Fruit fly (Drosophila melanogaster) whole organism, prepupa: ENCODE measurements around the gene CG7600.
A peak's percentile ranks its signal among the peaks of the same experiment; 100 is the strongest.

Source experiments
- Blimp-1 ChIP-seq: fragments of 200-800 bp; sonication (Bioruptor generic); optimal IDR thresholded peaks from 3 replicates; lab custom pipeline; 2017; ENCODE audit warnings: missing biosample characterization, missing genetic modification characterization, mild to moderate bottlenecking, moderate library complexity, missing genetic modification reagents
- CG10631 ChIP-seq: fragments of 200-800 bp; sonication (Bioruptor generic); optimal IDR thresholded peaks from 2 replicates; lab custom pipeline; 2016; ENCODE audit warnings: missing biosample characterization, missing genetic modification characterization
- CG10669 ChIP-seq: fragments of 200-800 bp; sonication (Bioruptor generic); optimal IDR thresholded peaks from 3 replicates; lab custom pipeline; 2018; ENCODE audit warnings: missing biosample characterization, mild to moderate bottlenecking, missing genetic modification characterization, moderate library complexity
- CG11762 ChIP-seq: fragments of 200-800 bp; sonication (Bioruptor generic); optimal IDR thresholded peaks from 3 replicates; lab custom pipeline; 2016; ENCODE audit warnings: missing biosample characterization, missing genetic modification characterization; ENCODE audit not compliant: insufficient read depth
- CG11902 ChIP-seq: fragments of 200-800 bp; sonication (Bioruptor generic); optimal IDR thresholded peaks from 3 replicates; lab custom pipeline; 2016; ENCODE audit warnings: missing biosample characterization, missing genetic modification characterization
- CG15336 ChIP-seq: fragments of 200-800 bp; sonication (Bioruptor generic); IDR thresholded peaks from 2 replicates; pipeline ENCODE4 v1.3.6; 2022; ENCODE audit warnings: missing biosample characterization, missing genetic modification characterization
- CG1621 ChIP-seq: fragments of 200-800 bp; sonication (Bioruptor generic); optimal IDR thresholded peaks from 3 replicates; lab custom pipeline; 2018; ENCODE audit warnings: missing biosample characterization, mild to moderate bottlenecking, missing genetic modification characterization
- CG16779 ChIP-seq: fragments of 200-800 bp; sonication (Bioruptor generic); optimal IDR thresholded peaks from 3 replicates; lab custom pipeline; 2017; ENCODE audit warnings: missing biosample characterization, mild to moderate bottlenecking, missing genetic modification characterization
- CG3032 ChIP-seq: fragments of 200-800 bp; optimal IDR thresholded peaks from 2 replicates; lab custom pipeline; 2019; ENCODE audit warnings: missing biosample characterization, mild to moderate bottlenecking, missing genetic modification characterization, moderate library complexity
- CG31627 ChIP-seq: fragments of 200-800 bp; sonication (Bioruptor generic); optimal IDR thresholded peaks from 3 replicates; lab custom pipeline; 2016; ENCODE audit warnings: missing biosample characterization, missing genetic modification characterization
- CG32006 ChIP-seq: fragments of 200-800 bp; sonication (Bioruptor generic); optimal IDR thresholded peaks from 3 replicates; lab custom pipeline; 2017; ENCODE audit warnings: missing biosample characterization, mild to moderate bottlenecking, missing genetic modification characterization
- CG34406 ChIP-seq: fragments of 200-800 bp; sonication (Bioruptor generic); optimal IDR thresholded peaks from 3 replicates; lab custom pipeline; 2016; ENCODE audit warnings: missing biosample characterization, missing genetic modification characterization
- CG4318 ChIP-seq: fragments of 200-800 bp; sonication (Bioruptor generic); optimal IDR thresholded peaks from 3 replicates; lab custom pipeline; 2017; ENCODE audit warnings: missing biosample characterization, mild to moderate bottlenecking, missing genetic modification characterization
- CG6163 ChIP-seq: fragments of 200-800 bp; sonication (Bioruptor generic); IDR thresholded peaks from 3 replicates; pipeline ENCODE4 v1.3.6; 2022; ENCODE audit warnings: missing biosample characterization, missing genetic modification characterization
- CG6276 ChIP-seq: fragments of 200-800 bp; sonication (Bioruptor generic); optimal IDR thresholded peaks from 2 replicates; lab custom pipeline; 2017; ENCODE audit warnings: missing biosample characterization, mild to moderate bottlenecking, missing genetic modification characterization
- CG6792 ChIP-seq: fragments of 200-800 bp; sonication (Bioruptor generic); optimal IDR thresholded peaks from 3 replicates; lab custom pipeline; 2016; ENCODE audit warnings: missing biosample characterization, missing genetic modification characterization
- CG6808 ChIP-seq: fragments of 200-800 bp; sonication (Bioruptor generic); optimal IDR thresholded peaks from 3 replicates; lab custom pipeline; 2017; ENCODE audit warnings: missing biosample characterization, missing genetic modification characterization, mild to moderate bottlenecking, moderate library complexity, missing genetic modification reagents
- CG6854 ChIP-seq: fragments of 200-800 bp; sonication (Bioruptor generic); optimal IDR thresholded peaks from 2 replicates; lab custom pipeline; 2017; ENCODE audit warnings: missing biosample characterization, mild to moderate bottlenecking, missing genetic modification characterization
- CG7368 ChIP-seq: fragments of 200-800 bp; sonication (Bioruptor generic); optimal IDR thresholded peaks from 3 replicates; lab custom pipeline; 2016; ENCODE audit warnings: missing biosample characterization, missing genetic modification characterization
- CG9139 ChIP-seq: fragments of 200-800 bp; sonication (Bioruptor generic); optimal IDR thresholded peaks from 3 replicates; lab custom pipeline; 2017; ENCODE audit warnings: missing biosample characterization, mild to moderate bottlenecking, missing genetic modification characterization
- Eip75B ChIP-seq: fragments of 200-800 bp; sonication (Bioruptor generic); optimal IDR thresholded peaks from 3 replicates; lab custom pipeline; 2016; ENCODE audit warnings: missing biosample characterization, missing genetic modification characterization
- Eip78C ChIP-seq: fragments of 200-800 bp; sonication (Bioruptor generic); peaks from one replicate; lab custom pipeline; 2016; ENCODE audit warnings: missing biosample characterization, missing genetic modification characterization
- Eip93F ChIP-seq: fragments of 200-800 bp; sonication (Bioruptor generic); optimal IDR thresholded peaks from 2 replicates; lab custom pipeline; 2016; ENCODE audit warnings: missing biosample characterization, mild to moderate bottlenecking, missing genetic modification characterization
- Ets21C ChIP-seq: fragments of 200-800 bp; sonication (Bioruptor generic); optimal IDR thresholded peaks from 3 replicates; lab custom pipeline; 2016; ENCODE audit warnings: missing biosample characterization, missing genetic modification characterization
- Ets96B ChIP-seq: fragments of 200-800 bp; optimal IDR thresholded peaks from 2 replicates; lab custom pipeline; 2019; ENCODE audit warnings: missing biosample characterization, mild to moderate bottlenecking, missing genetic modification characterization, moderate library complexity
- Gug ChIP-seq: fragments of 200-800 bp; sonication (Bioruptor generic); IDR thresholded peaks from 2 replicates; pipeline ENCODE4 v1.3.6; 2022; ENCODE audit warnings: missing biosample characterization, missing genetic modification characterization
- Hr38 ChIP-seq: sonication (Bioruptor generic); optimal IDR thresholded peaks from 2 replicates; lab custom pipeline; 2016; ENCODE audit warnings: missing biosample characterization, missing genetic modification characterization
- Hr39 ChIP-seq: fragments of 200-800 bp; sonication (Bioruptor generic); optimal IDR thresholded peaks from 2 replicates; lab custom pipeline; 2016; ENCODE audit warnings: missing biosample characterization, missing genetic modification characterization
- Lpt ChIP-seq: fragments of 200-800 bp; sonication (Bioruptor generic); optimal IDR thresholded peaks from 3 replicates; lab custom pipeline; 2016; ENCODE audit warnings: missing biosample characterization, missing genetic modification characterization
- Met ChIP-seq: fragments of 200-800 bp; sonication (Bioruptor generic); optimal IDR thresholded peaks from 3 replicates; lab custom pipeline; 2016; ENCODE audit warnings: missing biosample characterization, missing genetic modification characterization
- Smox ChIP-seq: fragments of 200-800 bp; sonication (Bioruptor generic); optimal IDR thresholded peaks from 3 replicates; lab custom pipeline; 2016; ENCODE audit warnings: missing biosample characterization, missing genetic modification characterization
- Sox102F ChIP-seq: fragments of 200-800 bp; sonication (Bioruptor generic); optimal IDR thresholded peaks from 2 replicates; lab custom pipeline; 2016; ENCODE audit warnings: missing biosample characterization, mild to moderate bottlenecking, missing genetic modification characterization
- Sox14 ChIP-seq: fragments of 200-800 bp; sonication (Bioruptor generic); optimal IDR thresholded peaks from 3 replicates; lab custom pipeline; 2016; ENCODE audit warnings: missing biosample characterization, missing genetic modification characterization
- Sox15 ChIP-seq: fragments of 200-800 bp; sonication (Bioruptor generic); optimal IDR thresholded peaks from 3 replicates; lab custom pipeline; 2016; ENCODE audit warnings: missing biosample characterization, missing genetic modification characterization
- achi ChIP-seq: fragments of 200-800 bp; sonication (Bioruptor generic); optimal IDR thresholded peaks from 3 replicates; lab custom pipeline; 2016; ENCODE audit warnings: missing biosample characterization, missing genetic modification characterization
- acj6 ChIP-seq: fragments of 200-800 bp; sonication (Bioruptor generic); optimal IDR thresholded peaks from 3 replicates; lab custom pipeline; 2016; ENCODE audit warnings: missing biosample characterization, missing genetic modification characterization
- dsx ChIP-seq: fragments of 200-800 bp; optimal IDR thresholded peaks from 3 replicates; lab custom pipeline; 2019; ENCODE audit warnings: missing biosample characterization, mild to moderate bottlenecking, missing genetic modification characterization, moderate library complexity; ENCODE audit not compliant: poor library complexity, severe bottlenecking
- eg ChIP-seq: fragments of 200-800 bp; sonication (Bioruptor generic); IDR thresholded peaks from 3 replicates; pipeline ENCODE4 v1.3.6; 2022; ENCODE audit warnings: missing biosample characterization, missing genetic modification characterization
- esn ChIP-seq: fragments of 200-800 bp; sonication (Bioruptor generic); optimal IDR thresholded peaks from 2 replicates; lab custom pipeline; 2016; ENCODE audit warnings: missing biosample characterization, mild to moderate bottlenecking, missing genetic modification characterization, moderate library complexity
- fd59A ChIP-seq: fragments of 200-800 bp; sonication (Bioruptor generic); optimal IDR thresholded peaks from 2 replicates; lab custom pipeline; 2017; ENCODE audit warnings: missing biosample characterization, mild to moderate bottlenecking, missing genetic modification characterization, missing genetic modification reagents
- fd85E ChIP-seq: fragments of 200-800 bp; sonication (Bioruptor generic); optimal IDR thresholded peaks from 3 replicates; lab custom pipeline; 2016; ENCODE audit warnings: missing biosample characterization, missing genetic modification characterization
- fkh ChIP-seq: fragments of 200-800 bp; sonication (Bioruptor generic); optimal IDR thresholded peaks from 3 replicates; lab custom pipeline; 2017; ENCODE audit warnings: missing biosample characterization, mild to moderate bottlenecking, missing genetic modification characterization, moderate library complexity
- lz ChIP-seq: fragments of 200-800 bp; sonication (Bioruptor generic); optimal IDR thresholded peaks from 3 replicates; lab custom pipeline; 2016; ENCODE audit warnings: missing biosample characterization, missing genetic modification characterization
- net ChIP-seq: fragments of 200-800 bp; sonication (Bioruptor generic); optimal IDR thresholded peaks from 3 replicates; lab custom pipeline; 2016; ENCODE audit warnings: missing biosample characterization, missing genetic modification characterization
- pdm3 ChIP-seq: fragments of 200-800 bp; sonication (Bioruptor generic); optimal IDR thresholded peaks from 3 replicates; lab custom pipeline; 2016; ENCODE audit warnings: missing biosample characterization, missing genetic modification characterization
- salr ChIP-seq, 2 experiments: fragments of 200-800 bp; sonication (Bioruptor generic); optimal IDR thresholded peaks; 3 replicates each; lab custom pipeline; 2016 to 2018; ENCODE audit warnings: missing biosample characterization in 2 of 2, missing genetic modification characterization in 2 of 2, mild to moderate bottlenecking in 1 of 2
- ss ChIP-seq, 2 experiments: fragments of 200-800 bp; sonication (Bioruptor generic); optimal IDR thresholded peaks; 2 replicates in 1 of 2; 3 replicates in 1 of 2; lab custom pipeline; 2017 to 2018; ENCODE audit warnings: mild to moderate bottlenecking in 2 of 2, missing biosample characterization in 2 of 2, missing genetic modification characterization in 2 of 2, moderate library complexity in 1 of 2
- svp ChIP-seq: fragments of 200-800 bp; sonication (Bioruptor generic); peaks from one replicate; lab custom pipeline; 2016; ENCODE audit warnings: missing biosample characterization, missing genetic modification characterization
- topi ChIP-seq: fragments of 200-800 bp; sonication (Bioruptor generic); optimal IDR thresholded peaks from 3 replicates; lab custom pipeline; 2016; ENCODE audit warnings: missing biosample characterization, missing genetic modification characterization
- vri ChIP-seq: fragments of 200-800 bp; sonication (Bioruptor generic); optimal IDR thresholded peaks from 3 replicates; lab custom pipeline; 2016; ENCODE audit warnings: missing biosample characterization, mild to moderate bottlenecking, missing genetic modification characterization

Gene CG7600

dm6 chr3L:11246046-11246887 is 35.7 kb downstream of the CG7600 start:
- TF ChIP-seq Gug (peak; percentile 89), CG31627 (GFP tag; lab: Kevin White, UChicago) (peak; percentile 31), Hr38 (GFP tag; lab: Kevin White, UChicago) (peak; percentile 38), Ets21C (peak; percentile 46), Sox15 (GFP tag; lab: Kevin White, UChicago) (no peak), CG10631 (GFP tag; lab: Kevin White, UChicago) (peak; percentile 59), Sox102F (peak; percentile 94), salr (GFP tag; optimal IDR thresholded peaks at IDR 0.05; lab: Kevin White, UChicago) (peak; percentile 94 to 97), svp (GFP tag; lab: Kevin White, UChicago) (peak; percentile 90), fd85E (peak; percentile 95), net (GFP tag; lab: Kevin White, UChicago) (peak; percentile 98), topi (GFP tag; lab: Kevin White, UChicago) (peak; percentile 86), CG6792 (GFP tag; lab: Kevin White, UChicago) (peak; percentile 81), acj6 (GFP tag; lab: Kevin White, UChicago) (peak; percentile 73), lz (GFP tag; lab: Kevin White, UChicago) (peak; percentile 58), dsx (GFP tag; lab: Kevin White, UChicago) (peak; percentile 98), CG3032 (tag; lab: Kevin White, UChicago) (peak; percentile 94), Ets96B (tag; lab: Kevin White, UChicago) (peak; percentile 98), achi (GFP tag; lab: Kevin White, UChicago) (peak; percentile 92), CG9139 (GFP tag; lab: Kevin White, UChicago) (peak; percentile 100), Eip93F (peak; percentile 93), Blimp-1 (GFP tag; lab: Kevin White, UChicago) (peak; percentile 89), CG16779 (peak; percentile 99), CG32006 (GFP tag; lab: Kevin White, UChicago) (peak; percentile 92), CG1621 (tag; lab: Kevin White, UChicago) (peak; percentile 98), Eip78C (GFP tag; lab: Kevin White, UChicago) (peak; percentile 97), pdm3 (peak; percentile 91), fd59A (GFP tag; lab: Kevin White, UChicago) (peak; percentile 91), CG4318 (GFP tag; lab: Kevin White, UChicago) (peak; percentile 29), Smox (GFP tag; lab: Kevin White, UChicago) (peak; percentile 78), CG11762 (GFP tag; lab: Kevin White, UChicago) (peak; percentile 82), CG6276 (GFP tag; lab: Kevin White, UChicago) (peak; percentile 100), Eip75B (peak; percentile 93), ss (GFP tag; optimal IDR thresholded peaks at IDR 0.05; lab: Kevin White, UChicago) (peak; percentile 100), CG11902 (GFP tag; lab: Kevin White, UChicago) (no peak), vri (GFP tag; lab: Kevin White, UChicago) (peak; percentile 95), esn (GFP tag; lab: Kevin White, UChicago) (peak; percentile 79), CG10669 (GFP tag; lab: Kevin White, UChicago) (peak; percentile 97), CG6808 (GFP tag; lab: Kevin White, UChicago) (peak; percentile 99), CG6854 (peak; percentile 99), CG34406 (GFP tag; lab: Kevin White, UChicago) (peak; percentile 91), eg (GFP tag; lab: Robert Waterston, UW) (peak; percentile 99), Hr39 (peak; percentile 40), Lpt (GFP tag; lab: Kevin White, UChicago) (peak; percentile 99), Sox14 (GFP tag; lab: Kevin White, UChicago) (peak; percentile 94), CG7368 (GFP tag; lab: Kevin White, UChicago) (peak; percentile 92), Met (GFP tag; lab: Kevin White, UChicago) (peak; percentile 85), CG6163 (peak; percentile 98), fkh (GFP tag; lab: Kevin White, UChicago) (peak; percentile 89), CG15336 (GFP tag; lab: Robert Waterston, UW) (peak; percentile 98)
